Fruit fly (Drosophila melanogaster) whole organism, embryonic: ENCODE results near the gene ABCB7.

Source experiments
- CG10959 ChIP-seq: fragments of 200-800 bp; sonication (Bioruptor generic); IDR thresholded peaks from 2 replicates; pipeline ENCODE4 v1.3.6; 2022; ENCODE audit warnings: missing biosample characterization, missing genetic modification characterization
- CG15011 ChIP-seq: fragments of 200-800 bp; sonication (Bioruptor generic); optimal IDR thresholded peaks from 3 replicates; lab custom pipeline; 2018; ENCODE audit warnings: missing biosample characterization, mild to moderate bottlenecking, missing genetic modification characterization
- CG15269 ChIP-seq: fragments of 200-800 bp; sonication (Bioruptor generic); optimal IDR thresholded peaks from 2 replicates; lab custom pipeline; 2018; ENCODE audit warnings: missing biosample characterization, mild to moderate bottlenecking, missing genetic modification characterization, moderate library complexity
- CG15696 ChIP-seq: fragments of 200-800 bp; sonication (Bioruptor generic); optimal IDR thresholded peaks from 2 replicates; lab custom pipeline; 2019; ENCODE audit warnings: missing biosample characterization, mild to moderate bottlenecking, missing genetic modification characterization, moderate library complexity
- CG1603 ChIP-seq: fragments of 200-800 bp; sonication (Bioruptor generic); optimal IDR thresholded peaks from 2 replicates; lab custom pipeline; 2019; ENCODE audit warnings: missing biosample characterization, mild to moderate bottlenecking, missing genetic modification characterization, moderate library complexity
- CG17829 ChIP-seq: fragments of 200-800 bp; optimal IDR thresholded peaks from 2 replicates; lab custom pipeline; 2019; ENCODE audit warnings: missing biosample characterization, mild to moderate bottlenecking, missing genetic modification characterization, moderate library complexity
- CG30020 ChIP-seq: fragments of 200-800 bp; optimal IDR thresholded peaks from 2 replicates; lab custom pipeline; 2019; ENCODE audit warnings: missing biosample characterization, mild to moderate bottlenecking, missing genetic modification characterization, moderate library complexity
- CG31365 ChIP-seq: fragments of 200-800 bp; sonication (Bioruptor generic); optimal IDR thresholded peaks from 2 replicates; lab custom pipeline; 2018; ENCODE audit warnings: missing biosample characterization, mild to moderate bottlenecking, missing genetic modification characterization
- CG31441 ChIP-seq: fragments of 200-800 bp; sonication (Bioruptor generic); IDR thresholded peaks from 2 replicates; pipeline ENCODE4 v1.3.6; 2022; ENCODE audit warnings: missing biosample characterization, missing genetic modification characterization
- CG3407 ChIP-seq: fragments of 200-800 bp; sonication (Bioruptor generic); optimal IDR thresholded peaks from 2 replicates; lab custom pipeline; 2018; ENCODE audit warnings: missing biosample characterization, mild to moderate bottlenecking, missing genetic modification characterization
- CG34376 ChIP-seq: fragments of 200-800 bp; sonication (Bioruptor generic); optimal IDR thresholded peaks from 2 replicates; lab custom pipeline; 2018; ENCODE audit warnings: missing biosample characterization, mild to moderate bottlenecking, missing genetic modification characterization
- CG3847 ChIP-seq: fragments of 200-800 bp; sonication (Bioruptor generic); IDR thresholded peaks from 2 replicates; pipeline ENCODE4 v1.3.6; 2022; ENCODE audit warnings: missing biosample characterization, missing genetic modification characterization
- CG5180 ChIP-seq: fragments of 200-800 bp; sonication (Bioruptor generic); optimal IDR thresholded peaks from 3 replicates; lab custom pipeline; 2017; ENCODE audit warnings: missing biosample characterization, missing genetic modification characterization, mild to moderate bottlenecking, moderate library complexity, missing genetic modification reagents
- CG6765 ChIP-seq: fragments of 200-800 bp; sonication (Bioruptor generic); optimal IDR thresholded peaks from 3 replicates; lab custom pipeline; 2017; ENCODE audit warnings: missing biosample characterization, mild to moderate bottlenecking, missing genetic modification characterization
- CG7987 ChIP-seq: fragments of 200-800 bp; sonication (Bioruptor generic); optimal IDR thresholded peaks from 2 replicates; lab custom pipeline; 2018; ENCODE audit warnings: missing biosample characterization, mild to moderate bottlenecking, missing genetic modification characterization, moderate library complexity
- CG8089 ChIP-seq: fragments of 200-800 bp; sonication (Bioruptor generic); optimal IDR thresholded peaks from 3 replicates; lab custom pipeline; 2016; ENCODE audit warnings: missing biosample characterization, missing genetic modification characterization
- CG8478 ChIP-seq: fragments of >200 bp; optimal IDR thresholded peaks from 2 replicates; lab custom pipeline; 2018
- CG9437 ChIP-seq: fragments of 200-800 bp; sonication (Bioruptor generic); optimal IDR thresholded peaks from 2 replicates; lab custom pipeline; 2018; ENCODE audit warnings: missing biosample characterization, mild to moderate bottlenecking, missing genetic modification characterization
- CG9817 ChIP-seq: fragments of 200-800 bp; sonication (Bioruptor generic); optimal IDR thresholded peaks from 2 replicates; lab custom pipeline; 2018; ENCODE audit warnings: missing biosample characterization, mild to moderate bottlenecking, missing genetic modification characterization, moderate library complexity
- Ets65A ChIP-seq: fragments of 200-800 bp; sonication (Bioruptor generic); peaks from one replicate; lab custom pipeline; 2016; ENCODE audit warnings: missing biosample characterization, missing genetic modification characterization
- HLH54F ChIP-seq: fragments of 200-800 bp; sonication (Bioruptor generic); optimal IDR thresholded peaks from 3 replicates; lab custom pipeline; 2016; ENCODE audit warnings: missing biosample characterization, missing genetic modification characterization
- Hmr ChIP-seq: fragments of 200-800 bp; sonication (Bioruptor generic); optimal IDR thresholded peaks from 3 replicates; lab custom pipeline; 2017; ENCODE audit warnings: mild to moderate bottlenecking, missing biosample characterization, missing genetic modification reagents, missing genetic modification characterization
- MESR4 ChIP-seq: fragments of 200-800 bp; sonication (Bioruptor generic); optimal IDR thresholded peaks from 2 replicates; lab custom pipeline; 2018; ENCODE audit warnings: missing biosample characterization, mild to moderate bottlenecking, missing genetic modification characterization, moderate library complexity
- Meics ChIP-seq: fragments of 200-800 bp; sonication (Bioruptor generic); optimal IDR thresholded peaks from 2 replicates; lab custom pipeline; 2017; ENCODE audit warnings: missing biosample characterization, mild to moderate bottlenecking, missing genetic modification characterization
- NC2α ChIP-seq: fragments of 200-800 bp; sonication (Bioruptor generic); optimal IDR thresholded peaks from 2 replicates; lab custom pipeline; 2016; ENCODE audit warnings: missing biosample characterization, missing genetic modification characterization
- NK7.1 ChIP-seq: fragments of 200-800 bp; sonication (Bioruptor generic); optimal IDR thresholded peaks from 3 replicates; lab custom pipeline; 2016; ENCODE audit warnings: missing biosample characterization, missing genetic modification characterization
- Oli ChIP-seq: fragments of 200-800 bp; sonication (Bioruptor generic); optimal IDR thresholded peaks from 2 replicates; lab custom pipeline; 2018; ENCODE audit warnings: missing biosample characterization, mild to moderate bottlenecking, missing genetic modification characterization, moderate library complexity
- PHDP ChIP-seq: fragments of 200-800 bp; sonication (Bioruptor generic); optimal IDR thresholded peaks from 3 replicates; lab custom pipeline; 2018; ENCODE audit warnings: missing biosample characterization, mild to moderate bottlenecking, missing genetic modification characterization, moderate library complexity
- Ptx1 ChIP-seq: fragments of 200-800 bp; sonication (Bioruptor generic); IDR thresholded peaks from 2 replicates; pipeline ENCODE4 v1.3.6; 2022; ENCODE audit warnings: missing biosample characterization, missing genetic modification characterization
- Rx ChIP-seq: fragments of 200-800 bp; sonication (Bioruptor generic); IDR thresholded peaks from 2 replicates; pipeline ENCODE4 v1.3.6; 2022; ENCODE audit warnings: missing biosample characterization, missing genetic modification characterization
- Sox100B ChIP-seq: fragments of 200-800 bp; sonication (Bioruptor generic); optimal IDR thresholded peaks from 3 replicates; lab custom pipeline; 2018; ENCODE audit warnings: missing biosample characterization, mild to moderate bottlenecking, missing genetic modification characterization
- Sry-δ ChIP-seq: fragments of 200-800 bp; sonication (Bioruptor generic); optimal IDR thresholded peaks from 2 replicates; lab custom pipeline; 2016; ENCODE audit warnings: missing biosample characterization, missing genetic modification characterization
- ash1 ChIP-seq: fragments of 200-800 bp; sonication (Bioruptor generic); optimal IDR thresholded peaks from 2 replicates; lab custom pipeline; 2018; ENCODE audit warnings: missing biosample characterization, mild to moderate bottlenecking, missing genetic modification characterization
- bsh ChIP-seq, 2 experiments: fragments of 200-800 bp; sonication (Bioruptor generic); optimal IDR thresholded peaks; 2 replicates each; lab custom pipeline; 2017 to 2018; ENCODE audit warnings: mild to moderate bottlenecking in 2 of 2, missing biosample characterization in 2 of 2, missing genetic modification characterization in 2 of 2, moderate library complexity in 1 of 2
- cad ChIP-seq: fragments of >200 bp; optimal IDR thresholded peaks from 2 replicates; lab custom pipeline; 2017; ENCODE audit warnings: missing biosample characterization, missing genetic modification characterization
- corto ChIP-seq: fragments of 200-800 bp; sonication (Bioruptor generic); optimal IDR thresholded peaks from 2 replicates; lab custom pipeline; 2016; ENCODE audit warnings: missing biosample characterization, mild to moderate bottlenecking, missing genetic modification characterization, moderate library complexity
- da ChIP-seq: fragments of 200-800 bp; sonication (Bioruptor generic); optimal IDR thresholded peaks from 2 replicates; lab custom pipeline; 2016; ENCODE audit warnings: missing biosample characterization, missing genetic modification characterization
- ems ChIP-seq: fragments of 200-800 bp; sonication (Bioruptor generic); optimal IDR thresholded peaks from 3 replicates; lab custom pipeline; 2016; ENCODE audit warnings: missing biosample characterization, missing genetic modification characterization
- eyg ChIP-seq: fragments of 200-800 bp; sonication (Bioruptor generic); optimal IDR thresholded peaks from 3 replicates; lab custom pipeline; 2016; ENCODE audit warnings: missing biosample characterization, missing genetic modification characterization
- gcm2 ChIP-seq: fragments of 200-800 bp; sonication (Bioruptor generic); optimal IDR thresholded peaks from 2 replicates; lab custom pipeline; 2016; ENCODE audit warnings: missing biosample characterization, missing genetic modification characterization
- h ChIP-seq: fragments of >200 bp; optimal IDR thresholded peaks from 2 replicates; lab custom pipeline; 2017
- luna ChIP-seq: fragments of 200-800 bp; sonication (Bioruptor generic); optimal IDR thresholded peaks from 2 replicates; lab custom pipeline; 2016; ENCODE audit warnings: missing biosample characterization, missing genetic modification characterization
- maf-S ChIP-seq: fragments of 200-800 bp; sonication (Bioruptor generic); optimal IDR thresholded peaks from 2 replicates; lab custom pipeline; 2016; ENCODE audit warnings: missing biosample characterization, missing genetic modification characterization
- odd ChIP-seq: fragments of 200-800 bp; sonication (Bioruptor generic); optimal IDR thresholded peaks from 2 replicates; lab custom pipeline; 2017; ENCODE audit warnings: missing biosample characterization, mild to moderate bottlenecking, missing genetic modification characterization
- pros ChIP-seq: fragments of 200-800 bp; sonication (Bioruptor generic); optimal IDR thresholded peaks from 3 replicates; lab custom pipeline; 2019; ENCODE audit warnings: missing biosample characterization, mild to moderate bottlenecking, missing genetic modification characterization, moderate library complexity
- sc ChIP-seq, 3 experiments: fragments of >200 bp in 2 of 3; fragments of 200-800 bp in 1 of 3; sonication (Bioruptor generic) in 1 of 3; optimal IDR thresholded peaks; 2 replicates in 2 of 3; 3 replicates in 1 of 3; lab custom pipeline; 2017; ENCODE audit warnings: mild to moderate bottlenecking in 1 of 3, missing biosample characterization in 1 of 3, missing genetic modification characterization in 1 of 3, missing genetic modification reagents in 1 of 3
- sens ChIP-seq: fragments of 200-800 bp; sonication (Bioruptor generic); peaks from one replicate; lab custom pipeline; 2016; ENCODE audit warnings: missing biosample characterization, missing genetic modification characterization
- stwl ChIP-seq: fragments of 200-800 bp; sonication (Bioruptor generic); optimal IDR thresholded peaks from 3 replicates; lab custom pipeline; 2018; ENCODE audit warnings: missing biosample characterization, mild to moderate bottlenecking, missing genetic modification characterization, moderate library complexity
- trem ChIP-seq: fragments of 200-800 bp; optimal IDR thresholded peaks from 3 replicates; lab custom pipeline; 2019; ENCODE audit warnings: missing biosample characterization, mild to moderate bottlenecking, missing genetic modification characterization, moderate library complexity
- tx ChIP-seq: fragments of 200-800 bp; sonication (Bioruptor generic); optimal IDR thresholded peaks from 2 replicates; lab custom pipeline; 2016; ENCODE audit warnings: missing biosample characterization, missing genetic modification characterization

Gene ABCB7

dm6 chr3L:1639185-1639812, 21.1 kb downstream of the ABCB7 start, which contains the start of the genes Mettl2 and Bgb (continued):
- no peak for TF ChIP-seq CG15011
- peak; percentile 89 for TF ChIP-seq CG15696 (tag; lab: Kevin White, UChicago)
- peak; percentile 61 for TF ChIP-seq da (GFP tag; lab: Kevin White, UChicago)
- TF ChIP-seq Sox100B (GFP tag; lab: Kevin White, UChicago), result no peak
- peak; percentile 75 for TF ChIP-seq Meics
- peak; percentile 87 for TF ChIP-seq CG9817 (tag; lab: Kevin White, UChicago)
- no peak for TF ChIP-seq gcm2 (GFP tag; lab: Kevin White, UChicago)
- TF ChIP-seq Hmr (GFP tag; lab: Kevin White, UChicago), result peak; percentile 63
- TF ChIP-seq CG1603 (tag; lab: Kevin White, UChicago), result peak; percentile 70
- TF ChIP-seq cad, result no peak
- no peak for TF ChIP-seq MESR4 (GFP tag; lab: Kevin White, UChicago)
- TF ChIP-seq CG31365 (tag; lab: Kevin White, UChicago), result no peak
- TF ChIP-seq CG6765 (GFP tag; lab: Kevin White, UChicago), result peak; percentile 34
- TF ChIP-seq CG7987 (GFP tag; lab: Kevin White, UChicago), result no peak
- peak; percentile 23 for TF ChIP-seq NC2α (GFP tag; lab: Kevin White, UChicago)
- peak; percentile 42 for TF ChIP-seq stwl (tag; lab: Kevin White, UChicago)
- peak in 1 of 2 experiments; percentile 67 for TF ChIP-seq bsh (GFP tag; optimal IDR thresholded peaks at IDR 0.05; lab: Kevin White, UChicago)
- TF ChIP-seq pros (GFP tag; lab: Kevin White, UChicago), result no peak
- peak; percentile 73 for TF ChIP-seq eyg
- TF ChIP-seq CG8478 (lab: Kevin White, UChicago), result no peak
- TF ChIP-seq sc (optimal IDR thresholded peaks at IDR 0.05; lab: Kevin White, UChicago), result no peak
- no peak for TF ChIP-seq sc (GFP tag; optimal IDR thresholded peaks at IDR 0.05; lab: Kevin White, UChicago)
- TF ChIP-seq CG34376, result peak; percentile 48
- peak; percentile 48 for TF ChIP-seq NK7.1 (GFP tag; lab: Kevin White, UChicago)
- peak; percentile 77 for TF ChIP-seq CG17829
- peak; percentile 82 for TF ChIP-seq CG3847 (GFP tag; lab: Robert Waterston, UW)
- TF ChIP-seq corto (GFP tag; lab: Kevin White, UChicago), result no peak
- no peak for TF ChIP-seq odd (GFP tag; lab: Kevin White, UChicago)
- TF ChIP-seq CG15269, result no peak
- no peak for TF ChIP-seq CG5180 (GFP tag; lab: Kevin White, UChicago)
- TF ChIP-seq Ets65A (GFP tag; lab: Kevin White, UChicago), result peak; percentile 98
- peak; percentile 80 for TF ChIP-seq maf-S (GFP tag; lab: Kevin White, UChicago)
- TF ChIP-seq trem (tag; lab: Kevin White, UChicago), result peak; percentile 78
- no peak for TF ChIP-seq ash1 (GFP tag; lab: Kevin White, UChicago)
- peak; percentile 66 for TF ChIP-seq Oli
- TF ChIP-seq CG8089, result peak; percentile 62
- TF ChIP-seq ems (GFP tag; lab: Kevin White, UChicago), result peak; percentile 82
- TF ChIP-seq CG3407 (GFP tag; lab: Kevin White, UChicago), result peak; percentile 18
- peak; percentile 69 for TF ChIP-seq Rx (GFP tag; lab: Robert Waterston, UW)
- TF ChIP-seq luna (GFP tag; lab: Kevin White, UChicago), result peak; percentile 21
- peak; percentile 96 for TF ChIP-seq Sry-δ (GFP tag; lab: Kevin White, UChicago)
- TF ChIP-seq CG30020, result peak; percentile 57
- TF ChIP-seq tx (GFP tag; lab: Kevin White, UChicago), result peak; percentile 76
- TF ChIP-seq CG10959 (GFP tag; lab: Robert Waterston, UW), result peak; percentile 67
- TF ChIP-seq Ptx1 (GFP tag; lab: Robert Waterston, UW), result peak; percentile 89
- peak; percentile 81 for TF ChIP-seq HLH54F (GFP tag; lab: Kevin White, UChicago)
- peak; percentile 96 for TF ChIP-seq sens
- TF ChIP-seq h (lab: Kevin White, UChicago), result no peak
- TF ChIP-seq PHDP (tag; lab: Kevin White, UChicago), result peak; percentile 57
- peak; percentile 74 for TF ChIP-seq CG31441 (GFP tag; lab: Robert Waterston, UW)
- TF ChIP-seq CG9437, result peak; percentile 61
